Fruit fly (Drosophila melanogaster) whole organism, embryonic: ENCODE measurements around the gene CG2712.

Source experiments
- ATbp ChIP-seq: fragments of 200-800 bp; sonication (Bioruptor generic); optimal IDR thresholded peaks from 2 replicates; lab custom pipeline; 2017; ENCODE audit warnings: missing biosample characterization, mild to moderate bottlenecking, missing genetic modification characterization, missing genetic modification reagents
- Atf3 ChIP-seq: fragments of 200-800 bp; sonication (Bioruptor generic); optimal IDR thresholded peaks from 3 replicates; lab custom pipeline; 2016; ENCODE audit warnings: missing biosample characterization, missing genetic modification characterization
- B-H1 ChIP-seq: fragments of 200-800 bp; sonication (Bioruptor generic); IDR thresholded peaks from 3 replicates; pipeline ENCODE4 v1.3.6; 2022; ENCODE audit warnings: missing biosample characterization, missing genetic modification characterization
- BEAF-32 ChIP-seq: fragments of 200-800 bp; sonication (Bioruptor generic); optimal IDR thresholded peaks from 3 replicates; lab custom pipeline; 2017; ENCODE audit warnings: missing biosample characterization, missing genetic modification characterization, mild to moderate bottlenecking, moderate library complexity, missing genetic modification reagents
- CG10366 ChIP-seq: fragments of 200-800 bp; sonication (Bioruptor generic); IDR thresholded peaks from 2 replicates; pipeline ENCODE4 v1.3.6; 2022; ENCODE audit warnings: missing biosample characterization, missing genetic modification characterization
- CG12071 ChIP-seq: fragments of 200-800 bp; sonication (Bioruptor generic); optimal IDR thresholded peaks from 3 replicates; lab custom pipeline; 2018; ENCODE audit warnings: missing biosample characterization, mild to moderate bottlenecking, missing genetic modification characterization
- CG12744 ChIP-seq: fragments of 200-800 bp; sonication (Bioruptor generic); optimal IDR thresholded peaks from 2 replicates; lab custom pipeline; 2016; ENCODE audit warnings: missing biosample characterization, missing genetic modification characterization
- CG17359 ChIP-seq: fragments of 200-800 bp; sonication (Bioruptor generic); optimal IDR thresholded peaks from 3 replicates; lab custom pipeline; 2018; ENCODE audit warnings: missing biosample characterization, mild to moderate bottlenecking, missing genetic modification characterization, moderate library complexity
- CG18262 ChIP-seq: fragments of 200-800 bp; optimal IDR thresholded peaks from 3 replicates; lab custom pipeline; 2019; ENCODE audit warnings: missing biosample characterization, mild to moderate bottlenecking, missing genetic modification characterization, moderate library complexity
- CG18476 ChIP-seq: fragments of 200-800 bp; sonication (Bioruptor generic); optimal IDR thresholded peaks from 2 replicates; lab custom pipeline; 2016; ENCODE audit warnings: missing biosample characterization, mild to moderate bottlenecking, missing genetic modification characterization
- CG2202 ChIP-seq: fragments of 200-800 bp; sonication (Bioruptor generic); optimal IDR thresholded peaks from 2 replicates; lab custom pipeline; 2018; ENCODE audit warnings: missing biosample characterization, mild to moderate bottlenecking, missing genetic modification characterization
- CG2712 ChIP-seq: fragments of 200-800 bp; optimal IDR thresholded peaks from 3 replicates; lab custom pipeline; 2019; ENCODE audit warnings: missing biosample characterization, mild to moderate bottlenecking, missing genetic modification characterization, moderate library complexity
- CG3407 ChIP-seq: fragments of 200-800 bp; sonication (Bioruptor generic); optimal IDR thresholded peaks from 2 replicates; lab custom pipeline; 2018; ENCODE audit warnings: missing biosample characterization, mild to moderate bottlenecking, missing genetic modification characterization
- CG34376 ChIP-seq: fragments of 200-800 bp; sonication (Bioruptor generic); optimal IDR thresholded peaks from 2 replicates; lab custom pipeline; 2018; ENCODE audit warnings: missing biosample characterization, mild to moderate bottlenecking, missing genetic modification characterization
- CG3995 ChIP-seq: fragments of 200-800 bp; sonication (Bioruptor generic); optimal IDR thresholded peaks from 3 replicates; lab custom pipeline; 2016; ENCODE audit warnings: missing biosample characterization, missing genetic modification characterization
- CG6272 ChIP-seq: fragments of 200-800 bp; sonication (Bioruptor generic); IDR thresholded peaks from 2 replicates; pipeline ENCODE4 v1.3.6; 2022; ENCODE audit warnings: missing biosample characterization, missing genetic modification characterization
- CG7357 ChIP-seq: fragments of 200-800 bp; sonication (Bioruptor generic); IDR thresholded peaks from 3 replicates; pipeline ENCODE4 v1.3.6; 2022; ENCODE audit warnings: missing biosample characterization, missing genetic modification characterization
- CG8944 ChIP-seq: fragments of 200-800 bp; sonication (Bioruptor generic); optimal IDR thresholded peaks from 3 replicates; lab custom pipeline; 2016; ENCODE audit warnings: missing biosample characterization, missing genetic modification characterization
- Camta ChIP-seq: fragments of 200-800 bp; sonication (Bioruptor generic); optimal IDR thresholded peaks from 2 replicates; lab custom pipeline; 2016; ENCODE audit warnings: missing biosample characterization, missing genetic modification characterization
- CkIIα-i1 ChIP-seq: fragments of 200-800 bp; sonication (Bioruptor generic); IDR thresholded peaks from 2 replicates; pipeline ENCODE4 v1.3.6; 2022; ENCODE audit warnings: missing biosample characterization, missing genetic modification characterization
- Dp ChIP-seq: fragments of 200-800 bp; sonication (Bioruptor generic); optimal IDR thresholded peaks from 2 replicates; lab custom pipeline; 2018; ENCODE audit warnings: missing biosample characterization, mild to moderate bottlenecking, missing genetic modification characterization, moderate library complexity
- E2f2 ChIP-seq: fragments of 200-800 bp; sonication (Bioruptor generic); IDR thresholded peaks from 2 replicates; pipeline ENCODE4 v1.3.6; 2022; ENCODE audit warnings: missing biosample characterization, missing genetic modification characterization
- ERR ChIP-seq: fragments of 200-800 bp; sonication (Bioruptor generic); optimal IDR thresholded peaks from 2 replicates; lab custom pipeline; 2016; ENCODE audit warnings: missing biosample characterization, missing genetic modification characterization
- Ets65A ChIP-seq: fragments of 200-800 bp; sonication (Bioruptor generic); peaks from one replicate; lab custom pipeline; 2016; ENCODE audit warnings: missing biosample characterization, missing genetic modification characterization
- Gug ChIP-seq: fragments of 200-800 bp; sonication (Bioruptor generic); IDR thresholded peaks from 4 replicates; pipeline ENCODE4 v1.3.6; 2022; ENCODE audit warnings: missing biosample characterization, missing genetic modification characterization
- HLH3B ChIP-seq: fragments of 200-800 bp; sonication (Bioruptor generic); IDR thresholded peaks from 2 replicates; pipeline ENCODE4 v1.3.6; 2022; ENCODE audit warnings: missing biosample characterization, missing genetic modification characterization
- Lhr ChIP-seq: fragments of 200-800 bp; sonication (Bioruptor generic); optimal IDR thresholded peaks from 3 replicates; lab custom pipeline; 2017; ENCODE audit warnings: mild to moderate bottlenecking, missing biosample characterization, missing genetic modification reagents, missing genetic modification characterization
- Mad ChIP-seq: fragments of 200-800 bp; sonication (Bioruptor generic); optimal IDR thresholded peaks from 2 replicates; lab custom pipeline; 2016; ENCODE audit warnings: missing biosample characterization, missing genetic modification characterization
- PHDP ChIP-seq: fragments of 200-800 bp; sonication (Bioruptor generic); optimal IDR thresholded peaks from 3 replicates; lab custom pipeline; 2018; ENCODE audit warnings: missing biosample characterization, mild to moderate bottlenecking, missing genetic modification characterization, moderate library complexity
- Pdp1 ChIP-seq, 2 experiments: fragments of 200-800 bp; sonication (Bioruptor generic); optimal IDR thresholded peaks; 3 replicates each; lab custom pipeline; 2016; ENCODE audit warnings: missing biosample characterization in 2 of 2, missing genetic modification characterization in 2 of 2, mild to moderate bottlenecking in 1 of 2, moderate library complexity in 1 of 2
- Xrp1 ChIP-seq: fragments of 200-800 bp; sonication (Bioruptor generic); IDR thresholded peaks from 2 replicates; pipeline ENCODE4 v1.3.6; 2022; ENCODE audit warnings: missing biosample characterization, missing genetic modification characterization
- aop ChIP-seq: fragments of 200-800 bp; sonication (Bioruptor generic); IDR thresholded peaks from 2 replicates; pipeline ENCODE4 v1.3.6; 2022; ENCODE audit warnings: missing biosample characterization, missing genetic modification characterization
- bab2 ChIP-seq: fragments of 200-800 bp; sonication (Bioruptor generic); optimal IDR thresholded peaks from 2 replicates; lab custom pipeline; 2016; ENCODE audit warnings: missing biosample characterization, missing genetic modification characterization
- cad ChIP-seq: fragments of >200 bp; optimal IDR thresholded peaks from 2 replicates; lab custom pipeline; 2017; ENCODE audit warnings: missing biosample characterization, missing genetic modification characterization
- caup ChIP-seq: fragments of 200-800 bp; sonication (Bioruptor generic); optimal IDR thresholded peaks from 3 replicates; lab custom pipeline; 2017; ENCODE audit warnings: missing biosample characterization, mild to moderate bottlenecking, missing genetic modification characterization, moderate library complexity; ENCODE audit not compliant: severe bottlenecking
- ewg ChIP-seq: fragments of 200-800 bp; sonication (Bioruptor generic); optimal IDR thresholded peaks from 3 replicates; lab custom pipeline; 2017; ENCODE audit warnings: mild to moderate bottlenecking, missing biosample characterization, missing genetic modification reagents, missing genetic modification characterization
- hb ChIP-seq: fragments of 200-800 bp; sonication (Bioruptor generic); IDR thresholded peaks from 3 replicates; pipeline ENCODE4 v1.3.6; 2022; ENCODE audit warnings: missing biosample characterization, missing genetic modification characterization; ENCODE audit not compliant: partially characterized antibody
- her ChIP-seq: fragments of 200-800 bp; sonication (Bioruptor generic); optimal IDR thresholded peaks from 2 replicates; lab custom pipeline; 2016; ENCODE audit warnings: missing biosample characterization, missing genetic modification characterization
- ind ChIP-seq: fragments of 200-800 bp; sonication (Bioruptor generic); optimal IDR thresholded peaks from 3 replicates; lab custom pipeline; 2016; ENCODE audit warnings: missing biosample characterization, missing genetic modification characterization
- jumu ChIP-seq: fragments of 200-800 bp; sonication (Bioruptor generic); optimal IDR thresholded peaks from 3 replicates; lab custom pipeline; 2016; ENCODE audit warnings: missing biosample characterization, missing genetic modification characterization
- kay ChIP-seq: fragments of 200-800 bp; sonication (Bioruptor generic); optimal IDR thresholded peaks from 2 replicates; lab custom pipeline; 2016; ENCODE audit warnings: missing biosample characterization, missing genetic modification characterization
- lab ChIP-seq: fragments of 200-800 bp; sonication (Bioruptor generic); optimal IDR thresholded peaks from 3 replicates; lab custom pipeline; 2017; ENCODE audit warnings: missing biosample characterization, missing genetic modification characterization, mild to moderate bottlenecking, moderate library complexity, missing genetic modification reagents
- nau ChIP-seq: fragments of 200-800 bp; sonication (Bioruptor generic); optimal IDR thresholded peaks from 3 replicates; lab custom pipeline; 2017; ENCODE audit warnings: missing biosample characterization, mild to moderate bottlenecking, missing genetic modification characterization, missing genetic modification reagents
- p53 ChIP-seq: fragments of 200-800 bp; sonication (Bioruptor generic); optimal IDR thresholded peaks from 2 replicates; lab custom pipeline; 2016; ENCODE audit warnings: missing biosample characterization, missing genetic modification characterization
- pnt ChIP-seq: fragments of 200-800 bp; sonication (Bioruptor generic); optimal IDR thresholded peaks from 3 replicates; lab custom pipeline; 2016; ENCODE audit warnings: missing biosample characterization, missing genetic modification characterization
- pros ChIP-seq: fragments of 200-800 bp; sonication (Bioruptor generic); optimal IDR thresholded peaks from 3 replicates; lab custom pipeline; 2019; ENCODE audit warnings: missing biosample characterization, mild to moderate bottlenecking, missing genetic modification characterization, moderate library complexity
- salm ChIP-seq: fragments of 200-800 bp; sonication (Bioruptor generic); optimal IDR thresholded peaks from 2 replicates; lab custom pipeline; 2018; ENCODE audit warnings: missing biosample characterization, mild to moderate bottlenecking, missing genetic modification characterization
- sug ChIP-seq: fragments of 200-800 bp; optimal IDR thresholded peaks from 2 replicates; lab custom pipeline; 2019; ENCODE audit warnings: missing biosample characterization, mild to moderate bottlenecking, missing genetic modification characterization, moderate library complexity
- tna ChIP-seq: fragments of 200-800 bp; sonication (Bioruptor generic); IDR thresholded peaks from 2 replicates; pipeline ENCODE4 v1.3.6; 2022; ENCODE audit warnings: missing biosample characterization, missing genetic modification characterization; ENCODE audit not compliant: partially characterized antibody
- trh ChIP-seq: fragments of 200-800 bp; sonication (Bioruptor generic); optimal IDR thresholded peaks from 2 replicates; lab custom pipeline; 2016; ENCODE audit warnings: missing biosample characterization, missing genetic modification characterization
- wor ChIP-seq: fragments of 200-800 bp; sonication (Bioruptor generic); IDR thresholded peaks from 2 replicates; pipeline ENCODE4 v1.3.6; 2022; ENCODE audit warnings: missing biosample characterization, missing genetic modification characterization

Gene CG2712

dm6 chrX:2743020-2743419 is 10.8 kb downstream of the CG2712 start (continued):
- TF ChIP-seq aop (GFP tag; lab: Robert Waterston, UW) (peak; percentile 70), wor (GFP tag; lab: Robert Waterston, UW) (peak; percentile 47; the same call in 1 of the 2 replicates), cad (no peak), PHDP (tag; lab: Kevin White, UChicago) (peak; percentile 79), CG12071 (GFP tag; lab: Kevin White, UChicago) (peak; percentile 54), CG7357 (GFP tag; lab: Robert Waterston, UW) (peak; percentile 75), CG6272 (GFP tag; lab: Robert Waterston, UW) (peak; percentile 78), CG10366 (peak; percentile 89), hb (GFP tag; lab: Robert Waterston, UW) (0 out of 3 replicates have a peak, but pooled peaks have one; percentile 24), BEAF-32 (GFP tag; lab: Kevin White, UChicago) (no peak), CG3995 (GFP tag; lab: Kevin White, UChicago) (peak; percentile 52), lab (GFP tag; lab: Kevin White, UChicago) (peak; percentile 95), CG12744 (GFP tag; lab: Kevin White, UChicago) (peak; percentile 60), Pdp1 (GFP tag; optimal IDR thresholded peaks at IDR 0.05; lab: Kevin White, UChicago) (peak; percentile 77 to 82), Ets65A (peak; percentile 63), CG18476 (GFP tag; lab: Kevin White, UChicago) (peak; percentile 64), jumu (peak; percentile 84), ind (GFP tag; lab: Kevin White, UChicago) (peak; percentile 86), ewg (GFP tag; lab: Kevin White, UChicago) (peak; percentile 22), Gug (GFP tag; lab: Robert Waterston, UW) (peak; percentile 84), Lhr (GFP tag; lab: Kevin White, UChicago) (no peak), CG2202 (no peak), ATbp (GFP tag; lab: Kevin White, UChicago) (peak; percentile 56), p53 (GFP tag; lab: Kevin White, UChicago) (no peak), Atf3 (GFP tag; lab: Kevin White, UChicago) (peak; percentile 47), her (GFP tag; lab: Kevin White, UChicago) (peak; percentile 88), Camta (GFP tag; lab: Kevin White, UChicago) (peak; percentile 67), CG3407 (GFP tag; lab: Kevin White, UChicago) (no peak), pros (no peak), B-H1 (GFP tag; lab: Robert Waterston, UW) (peak; percentile 83), CG8944 (GFP tag; lab: Kevin White, UChicago) (peak; percentile 77), CkIIα-i1 (GFP tag; lab: Robert Waterston, UW) (peak; percentile 56; the same call in 1 of the 2 replicates), Xrp1 (GFP tag; lab: Robert Waterston, UW) (peak; percentile 72), kay (GFP tag; lab: Kevin White, UChicago) (peak; percentile 14), E2f2 (peak; percentile 73), HLH3B (GFP tag; lab: Robert Waterston, UW) (peak; percentile 85), CG34376 (GFP tag; lab: Kevin White, UChicago) (no peak), caup (GFP tag; lab: Kevin White, UChicago) (peak; percentile 83), Dp (no peak), pnt (GFP tag; lab: Kevin White, UChicago) (peak; percentile 68), tna (GFP tag; lab: Robert Waterston, UW) (no peak), bab2 (GFP tag; lab: Kevin White, UChicago) (peak; percentile 78), Mad (peak; percentile 59), ERR (GFP tag; lab: Kevin White, UChicago) (peak; percentile 83), nau (GFP tag; lab: Kevin White, UChicago) (peak; percentile 66), salm (tag; lab: Kevin White, UChicago) (peak; percentile 4), CG2712 (tag; lab: Kevin White, UChicago) (peak; percentile 32), trh (GFP tag; lab: Kevin White, UChicago) (peak; percentile 27), sug (peak; percentile 85), CG18262 (peak; percentile 14), CG17359 (tag; lab: Kevin White, UChicago) (peak; percentile 77)
